Worm (Caenorhabditis elegans) whole organism, L4 larva: ENCODE results near the gene Y5F2A.4.

Experiments used
- D1046.2 ChIP-seq: fragments of 200-800 bp; sonication (Bioruptor generic); IDR thresholded peaks from 2 replicates; pipeline ENCODE4 v1.3.6; 2022; ENCODE audit warnings: missing genetic modification characterization, missing compliant biosample characterization
- F10B5.3 ChIP-seq: sonication (generic microtip); optimal IDR thresholded peaks from 2 replicates; lab custom pipeline; 2016; ENCODE audit warnings: mild to moderate bottlenecking, missing genetic modification characterization, missing compliant biosample characterization
- F37D6.2 ChIP-seq: sonication (generic microtip); optimal IDR thresholded peaks from 2 replicates; lab custom pipeline; 2016; ENCODE audit warnings: mild to moderate bottlenecking, missing genetic modification characterization, missing compliant biosample characterization
- F44E2.7 ChIP-seq: fragments of 200-800 bp; sonication (Bioruptor generic); IDR thresholded peaks from 2 replicates; pipeline ENCODE4 v2.1.2; 2022; ENCODE audit warnings: missing genetic modification characterization, missing compliant biosample characterization
- Y105C5A.15 ChIP-seq: fragments of 200-800 bp; sonication (Bioruptor generic); IDR thresholded peaks from 2 replicates; pipeline ENCODE4 v1.3.6; 2022; ENCODE audit warnings: missing genetic modification characterization, missing compliant biosample characterization
- Y5F2A.4 ChIP-seq: fragments of 200-800 bp; sonication (Bioruptor generic); optimal IDR thresholded peaks from 2 replicates; lab custom pipeline; 2018; ENCODE audit warnings: mild to moderate bottlenecking, missing genetic modification characterization, missing compliant biosample characterization
- aha-1 ChIP-seq: fragments of 150-350 bp; peaks from one replicate; lab custom pipeline; 2014; ENCODE audit warnings: missing biosample characterization, missing genetic modification characterization
- aly-2 ChIP-seq: sonication (generic microtip); optimal IDR thresholded peaks from 2 replicates; lab custom pipeline; 2018; ENCODE audit warnings: missing biosample characterization, missing genetic modification characterization
- ceh-28 ChIP-seq: fragments of 150-350 bp; optimal IDR thresholded peaks from 2 replicates; lab custom pipeline; 2014; ENCODE audit warnings: missing biosample characterization, missing genetic modification reagents, missing genetic modification characterization
- ceh-44 ChIP-seq: fragments of 200-800 bp; sonication (Bioruptor generic); IDR thresholded peaks from 2 replicates; pipeline ENCODE4 v1.3.6; 2022; ENCODE audit warnings: missing genetic modification reagents, missing genetic modification characterization, missing compliant biosample characterization
- ceh-62 ChIP-seq: sonication (generic microtip); optimal IDR thresholded peaks from 2 replicates; lab custom pipeline; 2017; ENCODE audit warnings: missing biosample characterization, missing genetic modification characterization
- ces-1 ChIP-seq: fragments of 150-350 bp; sonication (generic microtip); optimal IDR thresholded peaks from 4 replicates; lab custom pipeline; 2014; ENCODE audit warnings: missing biosample characterization, missing genetic modification reagents, missing genetic modification characterization
- cey-2 ChIP-seq: sonication (generic microtip); optimal IDR thresholded peaks from 3 replicates; lab custom pipeline; 2017; ENCODE audit warnings: missing genetic modification characterization, mild to moderate bottlenecking, missing compliant biosample characterization, antibody characterized with exemption, borderline replicate concordance; ENCODE audit not compliant: insufficient read depth
- ctbp-1 ChIP-seq: fragments of 200-800 bp; sonication (Bioruptor generic); IDR thresholded peaks from 2 replicates; pipeline ENCODE4 v1.3.6; 2022; ENCODE audit warnings: missing genetic modification reagents, missing genetic modification characterization, missing compliant biosample characterization
- dmd-6 ChIP-seq: fragments of 200-800 bp; sonication (Bioruptor generic); IDR thresholded peaks from 2 replicates; pipeline ENCODE4 v1.3.6; 2022; ENCODE audit warnings: missing genetic modification reagents, missing genetic modification characterization, missing compliant biosample characterization
- dmd-8 ChIP-seq: fragments of 200-800 bp; sonication (Bioruptor generic); IDR thresholded peaks from 2 replicates; pipeline ENCODE4 v1.3.6; 2022; ENCODE audit warnings: missing genetic modification characterization, missing compliant biosample characterization
- dpl-1 ChIP-seq: fragments of 150-350 bp; optimal IDR thresholded peaks from 2 replicates; lab custom pipeline; 2014; ENCODE audit warnings: missing biosample characterization, missing genetic modification reagents, missing genetic modification characterization
- dve-1 ChIP-seq: sonication (generic microtip); optimal IDR thresholded peaks from 2 replicates; lab custom pipeline; 2017; ENCODE audit warnings: antibody characterized with exemption, mild to moderate bottlenecking, missing genetic modification characterization, missing compliant biosample characterization; ENCODE audit not compliant: insufficient read depth
- egl-27 ChIP-seq: sonication (generic microtip); optimal IDR thresholded peaks from 3 replicates; lab custom pipeline; 2017; ENCODE audit warnings: missing biosample characterization, missing genetic modification reagents, missing genetic modification characterization
- fos-1 ChIP-seq: fragments of 150-350 bp; optimal IDR thresholded peaks from 2 replicates; lab custom pipeline; 2014; ENCODE audit warnings: missing biosample characterization, missing genetic modification characterization
- hif-1 ChIP-seq, 2 experiments: sonication (generic microtip); optimal IDR thresholded peaks; 2 replicates each; lab custom pipeline; 2016 to 2017; ENCODE audit warnings: missing compliant biosample characterization in 2 of 2, missing genetic modification characterization in 2 of 2, missing genetic modification reagents in 2 of 2, missing genotype in 2 of 2, mild to moderate bottlenecking in 1 of 2
- hlh-11 ChIP-seq: fragments of 200-800 bp; sonication (Bioruptor generic); optimal IDR thresholded peaks from 2 replicates; lab custom pipeline; 2018; ENCODE audit warnings: mild to moderate bottlenecking, missing genetic modification characterization, missing compliant biosample characterization
- hlh-30 ChIP-seq: sonication (generic microtip); optimal IDR thresholded peaks from 2 replicates; lab custom pipeline; 2017; ENCODE audit warnings: antibody characterized with exemption, mild to moderate bottlenecking, missing genetic modification characterization, missing compliant biosample characterization; ENCODE audit not compliant: insufficient read depth
- hmg-1.1 ChIP-seq: fragments of 200-800 bp; sonication (Bioruptor generic); IDR thresholded peaks from 2 replicates; pipeline ENCODE4 v1.3.6; 2022; ENCODE audit warnings: missing genetic modification reagents, missing genetic modification characterization, missing compliant biosample characterization
- lim-7 ChIP-seq: fragments of 200-800 bp; sonication (Bioruptor generic); IDR thresholded peaks from 2 replicates; pipeline ENCODE4 v1.3.6; 2022; ENCODE audit warnings: missing genetic modification characterization, missing compliant biosample characterization
- lin-1 ChIP-seq: fragments of 200-800 bp; sonication (Bioruptor generic); IDR thresholded peaks from 2 replicates; pipeline ENCODE4 v1.3.6; 2022; ENCODE audit warnings: missing genetic modification reagents, missing genetic modification characterization, missing compliant biosample characterization
- lin-29 ChIP-seq: fragments of 200-800 bp; sonication (Bioruptor generic); IDR thresholded peaks from 2 replicates; pipeline ENCODE4 v1.3.6; 2022; ENCODE audit warnings: missing genetic modification reagents, missing genetic modification characterization, missing compliant biosample characterization
- lin-38 ChIP-seq: fragments of 200-800 bp; sonication (Bioruptor generic); IDR thresholded peaks from 2 replicates; pipeline ENCODE4 v1.3.6; 2022; ENCODE audit warnings: missing genetic modification reagents, missing genetic modification characterization, missing compliant biosample characterization
- madf-5 ChIP-seq, 2 experiments: fragments of 200-800 bp; sonication (Bioruptor generic); IDR thresholded peaks; 2 replicates each; pipeline ENCODE4 v1.3.6; 2022; ENCODE audit warnings: missing compliant biosample characterization in 2 of 2, missing genetic modification characterization in 2 of 2
- mdt-29 ChIP-seq: fragments of 200-800 bp; sonication (Bioruptor generic); IDR thresholded peaks from 2 replicates; pipeline ENCODE4 v1.3.6; 2022; ENCODE audit warnings: missing genetic modification reagents, missing genetic modification characterization, missing compliant biosample characterization
- mes-2 ChIP-seq: sonication (generic microtip); optimal IDR thresholded peaks from 2 replicates; lab custom pipeline; 2016; ENCODE audit warnings: missing genotype, mild to moderate bottlenecking, missing genetic modification characterization, missing compliant biosample characterization; ENCODE audit not compliant: poor library complexity, severe bottlenecking
- nhr-102 ChIP-seq: sonication (generic microtip); optimal IDR thresholded peaks from 2 replicates; lab custom pipeline; 2016; ENCODE audit warnings: mild to moderate bottlenecking, missing genetic modification characterization, moderate library complexity, missing compliant biosample characterization
- nhr-11 ChIP-seq: fragments of 150-350 bp; optimal IDR thresholded peaks from 2 replicates; lab custom pipeline; 2014; ENCODE audit warnings: missing biosample characterization, missing genetic modification characterization
- nhr-25 ChIP-seq: sonication (generic microtip); optimal IDR thresholded peaks from 2 replicates; lab custom pipeline; 2017; ENCODE audit warnings: missing genetic modification characterization, mild to moderate bottlenecking, missing compliant biosample characterization, antibody characterized with exemption, moderate library complexity, borderline replicate concordance; ENCODE audit not compliant: insufficient read depth
- nhr-28 ChIP-seq: fragments of 150-350 bp; optimal IDR thresholded peaks from 2 replicates; lab custom pipeline; 2014; ENCODE audit warnings: missing biosample characterization, missing genetic modification characterization
- nhr-41 ChIP-seq: fragments of 200-800 bp; sonication (Bioruptor generic); IDR thresholded peaks from 2 replicates; pipeline ENCODE4 v1.3.6; 2022; ENCODE audit warnings: missing genetic modification reagents, missing genetic modification characterization, missing compliant biosample characterization
- nhr-42 ChIP-seq: fragments of 200-800 bp; sonication (Bioruptor generic); IDR thresholded peaks from 2 replicates; pipeline ENCODE4 v1.3.6; 2022; ENCODE audit warnings: missing genetic modification characterization, missing compliant biosample characterization
- nhr-76 ChIP-seq: fragments of 150-350 bp; optimal IDR thresholded peaks from 2 replicates; lab custom pipeline; 2014; ENCODE audit warnings: missing biosample characterization, missing genetic modification characterization
- pha-4 ChIP-seq, 2 experiments: fragments of 150-350 bp in 1 of 2; fragments of 200-800 bp in 1 of 2; sonication (Bioruptor generic) in 1 of 2; IDR thresholded peaks in 1 of 2; optimal IDR thresholded peaks in 1 of 2; 2 replicates each; pipeline versions ENCODE4 v1.3.6 to Lab custom; 2014 to 2022; ENCODE audit warnings: missing genetic modification characterization in 2 of 2, missing genetic modification reagents in 2 of 2, missing biosample characterization in 1 of 2, missing compliant biosample characterization in 1 of 2
- php-3 ChIP-seq: fragments of 200-800 bp; sonication (Bioruptor generic); IDR thresholded peaks from 2 replicates; pipeline ENCODE4 v1.3.6; 2022; ENCODE audit warnings: missing genetic modification reagents, missing genetic modification characterization, missing compliant biosample characterization
- pqm-1 ChIP-seq: sonication (generic microtip); optimal IDR thresholded peaks from 2 replicates; lab custom pipeline; 2017; ENCODE audit warnings: missing biosample characterization, missing genetic modification characterization
- saeg-2 ChIP-seq: fragments of 200-800 bp; sonication (Bioruptor generic); IDR thresholded peaks from 2 replicates; pipeline ENCODE4 v1.3.6; 2022; ENCODE audit warnings: missing genetic modification reagents, missing genetic modification characterization, missing compliant biosample characterization
- snpc-1.2 ChIP-seq: fragments of 200-800 bp; sonication (Bioruptor generic); IDR thresholded peaks from 2 replicates; pipeline ENCODE4 v1.3.6; 2022; ENCODE audit warnings: missing genetic modification reagents, missing genetic modification characterization, missing compliant biosample characterization
- spr-3 ChIP-seq: fragments of 200-800 bp; sonication (Bioruptor generic); optimal IDR thresholded peaks from 2 replicates; lab custom pipeline; 2018; ENCODE audit warnings: mild to moderate bottlenecking, missing genetic modification characterization, missing compliant biosample characterization
- unc-130 ChIP-seq: sonication (generic microtip); optimal IDR thresholded peaks from 2 replicates; lab custom pipeline; 2016; ENCODE audit warnings: missing genetic modification reagents, missing genetic modification characterization, missing compliant biosample characterization
- zag-1 ChIP-seq: fragments of 150-350 bp; optimal IDR thresholded peaks from 2 replicates; lab custom pipeline; 2014; ENCODE audit warnings: missing biosample characterization, missing genetic modification characterization
- zfp-2 ChIP-seq: sonication (generic microtip); optimal IDR thresholded peaks from 2 replicates; lab custom pipeline; 2016; ENCODE audit warnings: mild to moderate bottlenecking, missing genetic modification characterization, missing compliant biosample characterization
- zfp-3 ChIP-seq: fragments of 200-800 bp; sonication (Bioruptor generic); conservative IDR thresholded peaks from 2 replicates; pipeline ENCODE4 v1.3.6; 2022; ENCODE audit warnings: missing genetic modification reagents, missing genetic modification characterization, missing compliant biosample characterization
- zip-2 ChIP-seq: fragments of 150-350 bp; optimal IDR thresholded peaks from 2 replicates; lab custom pipeline; 2014; ENCODE audit warnings: missing biosample characterization, missing genetic modification characterization
- ztf-11 ChIP-seq: fragments of 150-350 bp; optimal IDR thresholded peaks from 2 replicates; lab custom pipeline; 2014; ENCODE audit warnings: missing biosample characterization, missing genetic modification characterization

Gene Y5F2A.4

DNA sequence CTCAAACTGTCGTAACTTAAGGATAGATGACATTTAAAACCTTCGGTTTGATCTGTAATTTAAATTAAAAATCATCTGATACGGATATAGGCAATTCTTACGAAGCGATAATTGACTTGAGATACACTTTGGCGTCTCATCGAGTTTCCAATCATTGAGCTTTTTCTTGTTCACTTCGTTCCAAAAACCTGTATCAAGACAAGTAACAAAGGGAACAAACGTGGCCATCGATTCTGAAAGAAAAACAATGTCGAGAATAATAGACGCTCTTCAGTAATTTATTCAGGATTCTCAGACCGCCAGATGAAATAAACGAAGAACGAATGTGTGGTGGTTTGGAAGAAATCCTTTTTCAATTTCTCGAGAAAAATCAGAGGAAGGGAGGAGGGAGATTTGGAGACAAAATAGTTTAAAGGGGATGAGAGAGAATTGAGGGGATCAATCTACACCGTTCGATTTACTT lies 2.5 kb upstream of the Y5F2A.4 start, which contains the start of gene atg-7 (continued):
- peak; percentile 13; the same call in 1 of the 2 replicates for TF ChIP-seq dmd-6
- no peak for TF ChIP-seq lin-1 (GFP tag; lab: Robert Waterston, UW)
- TF ChIP-seq ctbp-1: 0 out of 2 replicates have a peak, but pooled peaks have one; percentile 25
- TF ChIP-seq unc-130: no peak
- TF ChIP-seq F10B5.3 (tag; lab: Kevin White, UChicago): no peak
- TF ChIP-seq spr-3 (GFP tag; lab: Kevin White, UChicago): peak; percentile 70
- TF ChIP-seq php-3 (GFP tag; lab: Robert Waterston, UW): peak; percentile 23; the same call in 1 of the 2 replicates
- TF ChIP-seq F44E2.7: no peak
- TF ChIP-seq lin-29 (GFP tag; lab: Robert Waterston, UW): peak; percentile 22; the same call in 1 of the 2 replicates
- no peak for TF ChIP-seq pha-4 (GFP tag; IDR thresholded peaks at IDR 0.05; lab: Robert Waterston, UW)
- TF ChIP-seq pha-4 (tag; optimal IDR thresholded peaks at IDR 0.05; lab: Kevin White, UChicago): no peak
- TF ChIP-seq hlh-30: no peak
- no peak for TF ChIP-seq Y105C5A.15 (GFP tag; lab: Robert Waterston, UW)
- no peak for TF ChIP-seq zfp-2 (tag; lab: Kevin White, UChicago)
- no peak for TF ChIP-seq nhr-28 (tag; lab: Kevin White, UChicago)
- peak; percentile 61 for TF ChIP-seq dve-1 (tag; lab: Kevin White, UChicago)
- TF ChIP-seq fos-1 (tag; lab: Kevin White, UChicago): no peak
- TF ChIP-seq snpc-1.2 (GFP tag; lab: Robert Waterston, UW): no peak
- TF ChIP-seq hlh-11 (tag; lab: Kevin White, UChicago): no peak
- TF ChIP-seq lin-38 (GFP tag; lab: Robert Waterston, UW): 0 out of 2 replicates have a peak, but pooled peaks have one; percentile 24
- TF ChIP-seq Y5F2A.4 (GFP tag; lab: Kevin White, UChicago): no peak
- no peak for TF ChIP-seq ztf-11 (tag; lab: Kevin White, UChicago)
- TF ChIP-seq mdt-29: no peak
- no peak for TF ChIP-seq nhr-11 (tag; lab: Kevin White, UChicago)
- no peak for TF ChIP-seq nhr-42 (GFP tag; lab: Robert Waterston, UW)
- TF ChIP-seq D1046.2 (GFP tag; lab: Robert Waterston, UW): no peak
- no peak for TF ChIP-seq dmd-8
- no peak for TF ChIP-seq aly-2 (tag; lab: Kevin White, UChicago)
- TF ChIP-seq nhr-76 (tag; lab: Kevin White, UChicago): no peak
- peak in 1 of 2 experiments; percentile 10 for TF ChIP-seq hif-1 (tag; optimal IDR thresholded peaks at IDR 0.05; lab: Kevin White, UChicago)
- TF ChIP-seq zip-2: peak; percentile 44
- TF ChIP-seq mes-2: no peak
- no peak for TF ChIP-seq ceh-28 (tag; lab: Kevin White, UChicago)
- no peak for TF ChIP-seq ceh-62 (tag; lab: Kevin White, UChicago)
- TF ChIP-seq madf-5 (GFP tag; IDR thresholded peaks at IDR 0.05; lab: Robert Waterston, UW): no peak
- TF ChIP-seq zag-1 (tag; lab: Kevin White, UChicago): no peak
- TF ChIP-seq zfp-3: peak; percentile 69; the same call in 1 of the 2 replicates
- no peak for TF ChIP-seq egl-27 (tag; lab: Kevin White, UChicago)
- no peak for TF ChIP-seq dpl-1
- no peak for TF ChIP-seq lim-7 (GFP tag; lab: Robert Waterston, UW)
- no peak for TF ChIP-seq nhr-25 (tag; lab: Kevin White, UChicago)
- no peak for TF ChIP-seq ces-1 (GFP tag; lab: Kevin White, UChicago)
- no peak for TF ChIP-seq ceh-44 (GFP tag; lab: Robert Waterston, UW)
- no peak for TF ChIP-seq cey-2 (tag; lab: Kevin White, UChicago)
- TF ChIP-seq F37D6.2: no peak
- no peak for TF ChIP-seq pqm-1 (tag; lab: Kevin White, UChicago)
- TF ChIP-seq nhr-102: peak; percentile 17
- no peak for TF ChIP-seq aha-1 (tag; lab: Kevin White, UChicago)
- no peak for TF ChIP-seq saeg-2 (GFP tag; lab: Robert Waterston, UW)
- no peak for TF ChIP-seq hmg-1.1 (GFP tag; lab: Robert Waterston, UW)
- no peak for TF ChIP-seq nhr-41 (GFP tag; lab: Robert Waterston, UW)
